Fruit fly (Drosophila melanogaster): ENCODE results near the gene Egfrap.

Egfrap gene

DNA sequence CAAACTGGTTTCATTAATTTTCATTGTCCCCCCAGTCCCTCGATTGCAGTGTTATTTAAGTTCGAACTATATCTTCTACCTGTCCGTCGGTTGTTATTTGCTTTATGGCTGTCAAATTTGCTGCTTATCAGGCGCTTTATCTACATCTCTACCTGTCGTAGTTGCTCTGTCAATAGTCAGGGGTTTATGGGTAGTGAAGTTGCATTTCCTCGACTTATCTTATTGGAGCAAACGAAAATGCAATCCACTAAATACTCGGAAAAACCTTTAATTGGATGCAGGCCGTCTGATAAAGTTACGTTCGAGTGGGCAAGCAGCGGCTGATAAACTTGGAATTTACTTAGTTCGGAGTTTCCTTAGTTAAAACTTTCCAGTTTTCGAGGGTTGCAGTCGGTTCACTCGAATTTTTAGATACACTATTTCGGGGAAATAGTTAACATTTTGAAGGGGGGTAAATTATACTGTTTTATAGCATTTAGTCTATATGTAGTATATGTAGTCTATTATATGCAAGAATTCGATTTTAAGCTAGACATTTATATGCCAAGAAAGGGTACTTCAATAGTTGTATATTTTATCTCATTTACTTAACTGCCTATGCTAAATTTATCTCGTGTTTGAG lies 3.2 kb downstream of the Egfrap start:
- TF ChIP-seq acj6 (GFP tag; optimal IDR thresholded peaks at IDR 0.05) (no peak), Eip78C (GFP tag) (peak; percentile 29), CG7368 (GFP tag; optimal IDR thresholded peaks at IDR 0.05) (no peak), Met (GFP tag; optimal IDR thresholded peaks at IDR 0.05) (peak; percentile 9), CG15336 (GFP tag; IDR thresholded peaks at IDR 0.05) (no peak), Blimp-1 (GFP tag; optimal IDR thresholded peaks at IDR 0.05) (no peak), CG8632 (GFP tag; optimal IDR thresholded peaks at IDR 0.05) (no peak), CG31627 (GFP tag; optimal IDR thresholded peaks at IDR 0.05) (no peak), svp (GFP tag) (no peak), Hr38 (GFP tag; optimal IDR thresholded peaks at IDR 0.05) (no peak), CG6854 (GFP tag; optimal IDR thresholded peaks at IDR 0.05) (no peak), fkh (GFP tag; optimal IDR thresholded peaks at IDR 0.05) (peak; percentile 59), Sox15 (GFP tag; optimal IDR thresholded peaks at IDR 0.05) (no peak), fd59A (GFP tag; optimal IDR thresholded peaks at IDR 0.05) (no peak), Hr39 (GFP tag; optimal IDR thresholded peaks at IDR 0.05) (no peak), ss (GFP tag; optimal IDR thresholded peaks at IDR 0.05) (no peak), OdsH (GFP tag; optimal IDR thresholded peaks at IDR 0.05) (no peak), dsx (GFP tag; optimal IDR thresholded peaks at IDR 0.05; ENCODE audit: poor library complexity, severe bottlenecking) (no peak), CG11762 (GFP tag; optimal IDR thresholded peaks at IDR 0.05; ENCODE audit: insufficient read depth) (no peak)

dm6 chr3L:5945571-5945970 lies 4.9 kb downstream of the Egfrap start:
- TF ChIP-seq Eip75B (GFP tag; optimal IDR thresholded peaks at IDR 0.05) (no peak), Eip78C (GFP tag) (peak; percentile 75), spab (GFP tag; optimal IDR thresholded peaks at IDR 0.05) (peak; percentile 48), CG11294 (GFP tag; IDR thresholded peaks at IDR 0.05) (no peak), CG6854 (GFP tag; optimal IDR thresholded peaks at IDR 0.05) (no peak), Hr39 (GFP tag; optimal IDR thresholded peaks at IDR 0.05) (no peak), CG11762 (GFP tag; optimal IDR thresholded peaks at IDR 0.05; ENCODE audit: insufficient read depth) (no peak), CG1621 (tag; optimal IDR thresholded peaks at IDR 0.05) (no peak), Sox102F (GFP tag; optimal IDR thresholded peaks at IDR 0.05) (no peak), CG4318 (GFP tag; optimal IDR thresholded peaks at IDR 0.05) (no peak), CG8319 (GFP tag; optimal IDR thresholded peaks at IDR 0.05) (no peak), acj6 (GFP tag; optimal IDR thresholded peaks at IDR 0.05) (peak; percentile 25), achi (GFP tag; optimal IDR thresholded peaks at IDR 0.05) (peak; percentile 33), Smox (GFP tag; optimal IDR thresholded peaks at IDR 0.05) (no peak), CG9139 (GFP tag; optimal IDR thresholded peaks at IDR 0.05) (peak; percentile 9), svp (GFP tag) (peak; percentile 71), lz (GFP tag; optimal IDR thresholded peaks at IDR 0.05) (no peak), dsx (GFP tag; optimal IDR thresholded peaks at IDR 0.05; ENCODE audit: poor library complexity, severe bottlenecking) (peak; percentile 32), CG32006 (GFP tag; optimal IDR thresholded peaks at IDR 0.05) (peak; percentile 54), CG10669 (GFP tag; optimal IDR thresholded peaks at IDR 0.05) (peak; percentile 58), fd59A (GFP tag; optimal IDR thresholded peaks at IDR 0.05) (no peak), CG8119 (GFP tag; IDR thresholded peaks at IDR 0.05) (peak; percentile 59; the same call in 2 of the 3 replicates), Ets96B (tag; optimal IDR thresholded peaks at IDR 0.05) (peak; percentile 66), CG6792 (GFP tag; optimal IDR thresholded peaks at IDR 0.05) (no peak), CG31627 (GFP tag; optimal IDR thresholded peaks at IDR 0.05) (no peak), ss (GFP tag; optimal IDR thresholded peaks at IDR 0.05) (no peak), CG8632 (GFP tag; optimal IDR thresholded peaks at IDR 0.05) (peak; percentile 6), dac (GFP tag; optimal IDR thresholded peaks at IDR 0.05) (no peak), Eip93F (GFP tag; optimal IDR thresholded peaks at IDR 0.05) (no peak), CG15336 (GFP tag; IDR thresholded peaks at IDR 0.05) (peak; percentile 74), pdm3 (GFP tag; optimal IDR thresholded peaks at IDR 0.05) (no peak), Ets21C (GFP tag; optimal IDR thresholded peaks at IDR 0.05) (no peak), CG6276 (GFP tag; optimal IDR thresholded peaks at IDR 0.05) (peak; percentile 10), Hr38 (GFP tag; optimal IDR thresholded peaks at IDR 0.05) (no peak), CG3919 (GFP tag; optimal IDR thresholded peaks at IDR 0.05) (peak; percentile 43), CG6163 (GFP tag; IDR thresholded peaks at IDR 0.05) (peak; percentile 79; the same call in 2 of the 3 replicates), CG6808 (GFP tag; optimal IDR thresholded peaks at IDR 0.05) (peak; percentile 55), CG3032 (tag; optimal IDR thresholded peaks at IDR 0.05) (peak; percentile 57), salr (GFP tag; optimal IDR thresholded peaks at IDR 0.05) (no peak), OdsH (GFP tag; optimal IDR thresholded peaks at IDR 0.05) (peak; percentile 33), topi (GFP tag; optimal IDR thresholded peaks at IDR 0.05) (peak; percentile 28), CG7368 (GFP tag; optimal IDR thresholded peaks at IDR 0.05) (no peak), Gug (GFP tag; IDR thresholded peaks at IDR 0.05) (peak; percentile 32; the same call in 1 of the 2 replicates)

All from whole organism, prepupa.